Worm (Caenorhabditis elegans) whole organism, L3 larva: ENCODE data around the gene vab-19.

Experiments
- R02D3.7 ChIP-seq: fragments of 150-350 bp; optimal IDR thresholded peaks from 2 replicates; lab custom pipeline; 2014; ENCODE audit warnings: missing biosample characterization, missing genetic modification characterization
- ZK546.5 ChIP-seq: sonication (generic microtip); optimal IDR thresholded peaks from 2 replicates; lab custom pipeline; 2017; ENCODE audit warnings: missing biosample characterization, missing genetic modification characterization
- aly-2 ChIP-seq: fragments of 150-350 bp; optimal IDR thresholded peaks from 2 replicates; lab custom pipeline; 2014; ENCODE audit warnings: missing biosample characterization, missing genetic modification characterization
- ceh-16 ChIP-seq: sonication (generic microtip); optimal IDR thresholded peaks from 2 replicates; lab custom pipeline; 2017; ENCODE audit warnings: missing biosample characterization, missing genetic modification characterization
- ceh-28 ChIP-seq: fragments of 150-350 bp; optimal IDR thresholded peaks from 2 replicates; lab custom pipeline; 2014; ENCODE audit warnings: missing biosample characterization, missing genetic modification reagents, missing genetic modification characterization
- ceh-82 ChIP-seq: fragments of 150-350 bp; optimal IDR thresholded peaks from 2 replicates; lab custom pipeline; 2014; ENCODE audit warnings: missing biosample characterization, missing genetic modification characterization
- ceh-9 ChIP-seq: sonication (generic microtip); optimal IDR thresholded peaks from 2 replicates; lab custom pipeline; 2018; ENCODE audit warnings: missing biosample characterization, missing genetic modification characterization
- daf-12 ChIP-seq: fragments of 150-350 bp; optimal IDR thresholded peaks from 2 replicates; lab custom pipeline; 2014; ENCODE audit warnings: missing biosample characterization, missing genetic modification reagents, missing genetic modification characterization
- egl-5 ChIP-seq: fragments of 150-350 bp; optimal IDR thresholded peaks from 2 replicates; lab custom pipeline; 2017; ENCODE audit warnings: missing biosample characterization, missing genetic modification reagents, missing genetic modification characterization, inconsistent platforms
- elt-1 ChIP-seq: fragments of 150-350 bp; optimal IDR thresholded peaks from 2 replicates; lab custom pipeline; 2014; ENCODE audit warnings: missing biosample characterization, missing genetic modification characterization
- elt-2 ChIP-seq: sonication (generic microtip); optimal IDR thresholded peaks from 2 replicates; lab custom pipeline; 2016; ENCODE audit warnings: missing genetic modification reagents, mild to moderate bottlenecking, missing genetic modification characterization, missing compliant biosample characterization
- elt-3 ChIP-seq, 3 experiments: fragments of 150-350 bp in 1 of 3; sonication (generic microtip) in 2 of 3; optimal IDR thresholded peaks; 2 replicates in 2 of 3; 4 replicates in 1 of 3; lab custom pipeline; 2014 to 2017; ENCODE audit warnings: missing biosample characterization in 3 of 3, missing genetic modification characterization in 3 of 3
- eor-1 ChIP-seq, 2 experiments: fragments of 150-350 bp; optimal IDR thresholded peaks; 2 replicates each; lab custom pipeline; 2014 to 2018; ENCODE audit warnings: missing biosample characterization in 2 of 2, missing genetic modification characterization in 2 of 2
- fkh-2 ChIP-seq: fragments of 150-350 bp; optimal IDR thresholded peaks from 2 replicates; lab custom pipeline; 2014; ENCODE audit warnings: missing biosample characterization, missing genetic modification reagents, missing genetic modification characterization
- hmg-11 ChIP-seq: sonication (generic microtip); optimal IDR thresholded peaks from 2 replicates; lab custom pipeline; 2016; ENCODE audit warnings: missing genetic modification characterization, missing compliant biosample characterization
- lin-39 ChIP-seq: fragments of 150-350 bp; optimal IDR thresholded peaks from 2 replicates; lab custom pipeline; 2018; ENCODE audit warnings: missing biosample characterization, missing genetic modification reagents, missing genetic modification characterization
- lsy-12 ChIP-seq: sonication (generic microtip); optimal IDR thresholded peaks from 2 replicates; lab custom pipeline; 2016; ENCODE audit warnings: mild to moderate bottlenecking, missing genetic modification characterization, missing compliant biosample characterization
- mdl-1 ChIP-seq: fragments of 150-350 bp; optimal IDR thresholded peaks from 2 replicates; lab custom pipeline; 2014; ENCODE audit warnings: missing biosample characterization, missing genetic modification characterization
- mml-1 ChIP-seq: fragments of 150-350 bp; sonication (generic microtip); optimal IDR thresholded peaks from 3 replicates; lab custom pipeline; 2014; ENCODE audit warnings: missing biosample characterization, missing genetic modification characterization
- nhr-23 ChIP-seq: fragments of 150-350 bp; optimal IDR thresholded peaks from 2 replicates; lab custom pipeline; 2014; ENCODE audit warnings: missing biosample characterization, missing genetic modification reagents, missing genetic modification characterization
- nhr-25 ChIP-seq: sonication (generic microtip); optimal IDR thresholded peaks from 2 replicates; lab custom pipeline; 2017; ENCODE audit warnings: missing biosample characterization, missing genetic modification characterization
- nhr-43 ChIP-seq: sonication (generic microtip); optimal IDR thresholded peaks from 2 replicates; lab custom pipeline; 2016; ENCODE audit warnings: mild to moderate bottlenecking, missing genetic modification characterization, missing compliant biosample characterization; ENCODE audit not compliant: poor library complexity, severe bottlenecking
- nhr-67 ChIP-seq: fragments of 150-350 bp; optimal IDR thresholded peaks from 2 replicates; lab custom pipeline; 2014; ENCODE audit warnings: missing biosample characterization, missing genetic modification characterization
- pha-4 ChIP-seq: fragments of 150-350 bp; optimal IDR thresholded peaks from 2 replicates; lab custom pipeline; 2014; ENCODE audit warnings: missing biosample characterization, missing genetic modification reagents, missing genetic modification characterization
- pqm-1 ChIP-seq: fragments of 150-350 bp; optimal IDR thresholded peaks from 2 replicates; lab custom pipeline; 2017; ENCODE audit warnings: missing biosample characterization, missing genetic modification characterization, inconsistent platforms
- sea-2 ChIP-seq: fragments of 150-350 bp; sonication (generic microtip); optimal IDR thresholded peaks from 4 replicates; lab custom pipeline; 2014; ENCODE audit warnings: missing biosample characterization, missing genetic modification reagents, missing genetic modification characterization
- snpc-4 ChIP-seq: fragments of 150-350 bp; optimal IDR thresholded peaks from 2 replicates; lab custom pipeline; 2014; ENCODE audit warnings: missing biosample characterization, missing genetic modification characterization
- unc-62 ChIP-seq: fragments of 150-350 bp; sonication (generic microtip); optimal IDR thresholded peaks from 4 replicates; lab custom pipeline; 2014; ENCODE audit warnings: missing biosample characterization, missing genetic modification reagents, missing genetic modification characterization
- ztf-4 ChIP-seq: fragments of 150-350 bp; optimal IDR thresholded peaks from 2 replicates; lab custom pipeline; 2014; ENCODE audit warnings: missing biosample characterization, missing genetic modification characterization

The vab-19 gene

ce11 chrII:2420685-2421084 lies 22.4 kb upstream of the vab-19 start:
- TF ChIP-seq pha-4 (peak; percentile 62), ztf-4 (no peak), hmg-11 (no peak), elt-3 (tag; optimal IDR thresholded peaks at IDR 0.05; lab: Kevin White, UChicago) (no peak), elt-2 (tag; lab: Kevin White, UChicago) (peak; percentile 62), daf-12 (tag; lab: Kevin White, UChicago) (no peak), pqm-1 (tag; lab: Kevin White, UChicago) (peak; percentile 24), lin-39 (tag; lab: Kevin White, UChicago) (no peak), ceh-82 (tag; lab: Kevin White, UChicago) (no peak)

- TF ChIP-seq fkh-2 (tag; lab: Kevin White, UChicago) (no peak), pha-4 (peak; percentile 36), elt-3 (tag; optimal IDR thresholded peaks at IDR 0.05; lab: Kevin White, UChicago) (no peak), nhr-43 (no peak), aly-2 (no peak), elt-2 (tag; lab: Kevin White, UChicago) (peak; percentile 52), pqm-1 (tag; lab: Kevin White, UChicago) (peak; percentile 57), eor-1 (tag; optimal IDR thresholded peaks at IDR 0.05; lab: Kevin White, UChicago) (no peak)
These were observed 21.9 kb upstream of the vab-19 start for ce11 chrII:2421185-2421584.

ce11 chrII:2421905-2422304 lies 21.2 kb upstream of the vab-19 start, which contains the start of gene F42G2.2:
Gene F42G2.2, plus strand, starts transcription at chrII:2422205.
- TF ChIP-seq egl-5 (no peak), nhr-67 (no peak), elt-3 (tag; optimal IDR thresholded peaks at IDR 0.05; lab: Kevin White, UChicago) (no peak)

ce11 chrII:2422427-2422826 lies 20.7 kb upstream of the vab-19 start:
- no peak for TF ChIP-seq ceh-28 (tag; lab: Kevin White, UChicago)
- TF ChIP-seq elt-2 (tag; lab: Kevin White, UChicago): peak; percentile 6

- TF ChIP-seq lin-39 (tag; lab: Kevin White, UChicago) (no peak), mml-1 (tag; lab: Kevin White, UChicago) (no peak), nhr-25 (tag; lab: Kevin White, UChicago) (no peak), lsy-12 (tag; lab: Kevin White, UChicago) (no peak), aly-2 (no peak), snpc-4 (tag; lab: Kevin White, UChicago) (no peak), unc-62 (no peak), elt-2 (tag; lab: Kevin White, UChicago) (no peak), ceh-9 (tag; lab: Kevin White, UChicago) (no peak), pha-4 (no peak), ceh-28 (tag; lab: Kevin White, UChicago) (no peak), fkh-2 (tag; lab: Kevin White, UChicago) (no peak), eor-1 (tag; optimal IDR thresholded peaks at IDR 0.05; lab: Kevin White, UChicago) (no peak), mdl-1 (tag; lab: Kevin White, UChicago) (no peak), sea-2 (GFP tag; lab: Kevin White, UChicago) (no peak), ZK546.5 (no peak), R02D3.7 (tag; lab: Kevin White, UChicago) (no peak), nhr-67 (no peak)
- TF ChIP-seq, all 47 proteins: peak for 0
These were observed 11.1 kb upstream of the vab-19 start, which contains the start of gene ceh-86 for ce11 chrII:2431972-2432371. Gene ceh-86, minus strand, starts transcription at chrII:2432072.

ce11 chrII:2435566-2435965 lies 7.5 kb upstream of the vab-19 start:
- TF ChIP-seq elt-3 (tag; optimal IDR thresholded peaks at IDR 0.05; lab: Kevin White, UChicago): peak in 1 of 3 experiments; percentile 34
- TF ChIP-seq ceh-9 (tag; lab: Kevin White, UChicago): no peak

- TF ChIP-seq ceh-16 (tag; lab: Kevin White, UChicago) (peak; percentile 55), ceh-9 (tag; lab: Kevin White, UChicago) (no peak), nhr-25 (tag; lab: Kevin White, UChicago) (peak; percentile 1), elt-1 (tag; lab: Kevin White, UChicago) (peak; percentile 85), nhr-23 (peak; percentile 3), hmg-11 (no peak), nhr-43 (no peak)
- TF ChIP-seq, all 47 proteins: peak for 4
These were observed 6.3 kb upstream of the vab-19 start for ce11 chrII:2436757-2437156.
